Worm (Caenorhabditis elegans) whole organism, mixed stage, embryonic: ENCODE data around the gene nspa-8.
A peak's percentile ranks its signal among the peaks of the same experiment; 100 is the strongest.

Experiments used
- M03D4.4 ChIP-seq: sonication (generic microtip); optimal IDR thresholded peaks from 2 replicates; lab custom pipeline; 2017; ENCODE audit warnings: mild to moderate bottlenecking, missing genetic modification characterization, missing compliant biosample characterization
- bed-3 ChIP-seq: fragments of 200-800 bp; sonication (Bioruptor generic); optimal IDR thresholded peaks from 3 replicates; lab custom pipeline; 2018; ENCODE audit warnings: mild to moderate bottlenecking, missing genetic modification characterization, moderate library complexity, missing compliant biosample characterization
- ceh-39 ChIP-seq: fragments of 150-350 bp; optimal IDR thresholded peaks from 2 replicates; lab custom pipeline; 2014; ENCODE audit warnings: missing biosample characterization, missing genetic modification characterization
- ceh-43 ChIP-seq: fragments of 200-800 bp; sonication (Bioruptor generic); optimal IDR thresholded peaks from 2 replicates; lab custom pipeline; 2018; ENCODE audit warnings: mild to moderate bottlenecking, missing genetic modification characterization, moderate library complexity, missing compliant biosample characterization
- ces-1 ChIP-seq: fragments of 150-350 bp; optimal IDR thresholded peaks from 2 replicates; lab custom pipeline; 2014; ENCODE audit warnings: missing biosample characterization, missing genetic modification reagents, missing genetic modification characterization
- cnd-1 ChIP-seq: fragments of 200-800 bp; sonication (Bioruptor generic); optimal IDR thresholded peaks from 2 replicates; lab custom pipeline; 2018; ENCODE audit warnings: mild to moderate bottlenecking, missing genetic modification characterization, missing compliant biosample characterization
- drap-1 ChIP-seq: fragments of 200-800 bp; sonication (Bioruptor generic); optimal IDR thresholded peaks from 3 replicates; lab custom pipeline; 2018; ENCODE audit warnings: mild to moderate bottlenecking, missing genetic modification characterization, missing compliant biosample characterization
- elt-3 ChIP-seq: fragments of 150-350 bp; optimal IDR thresholded peaks from 2 replicates; lab custom pipeline; 2014; ENCODE audit warnings: missing biosample characterization, missing genetic modification characterization
- flh-1 ChIP-seq: fragments of 200-800 bp; sonication (Bioruptor generic); optimal IDR thresholded peaks from 2 replicates; lab custom pipeline; 2018; ENCODE audit warnings: mild to moderate bottlenecking, missing genetic modification characterization, moderate library complexity, missing compliant biosample characterization
- ham-2 ChIP-seq: fragments of 200-800 bp; sonication (Bioruptor generic); optimal IDR thresholded peaks from 2 replicates; lab custom pipeline; 2018; ENCODE audit warnings: mild to moderate bottlenecking, missing genetic modification characterization, missing compliant biosample characterization
- hlh-1 ChIP-seq: fragments of 150-350 bp; optimal IDR thresholded peaks from 2 replicates; lab custom pipeline; 2014; ENCODE audit warnings: missing biosample characterization, missing genetic modification reagents, missing genetic modification characterization
- lin-13 ChIP-seq: fragments of 150-350 bp; optimal IDR thresholded peaks from 2 replicates; lab custom pipeline; 2014; ENCODE audit warnings: missing biosample characterization, missing genetic modification characterization
- lsy-2 ChIP-seq: fragments of 150-350 bp; optimal IDR thresholded peaks from 2 replicates; lab custom pipeline; 2014; ENCODE audit warnings: missing biosample characterization, missing genetic modification characterization
- mab-5 ChIP-seq: fragments of 150-350 bp; optimal IDR thresholded peaks from 2 replicates; lab custom pipeline; 2014; ENCODE audit warnings: missing biosample characterization, missing genetic modification characterization
- mep-1 ChIP-seq: fragments of 150-350 bp; optimal IDR thresholded peaks from 2 replicates; lab custom pipeline; 2017; ENCODE audit warnings: missing biosample characterization, missing genetic modification reagents, missing genetic modification characterization, inconsistent platforms
- nhr-12 ChIP-seq: fragments of 150-350 bp; optimal IDR thresholded peaks from 2 replicates; lab custom pipeline; 2014; ENCODE audit warnings: missing biosample characterization, missing genetic modification characterization
- nhr-2 ChIP-seq: fragments of 150-350 bp; optimal IDR thresholded peaks from 2 replicates; lab custom pipeline; 2014; ENCODE audit warnings: missing biosample characterization, missing genetic modification characterization
- nhr-237 ChIP-seq: fragments of 150-350 bp; optimal IDR thresholded peaks from 2 replicates; lab custom pipeline; 2014; ENCODE audit warnings: missing biosample characterization, missing genetic modification characterization
- nhr-28 ChIP-seq: fragments of 150-350 bp; optimal IDR thresholded peaks from 2 replicates; lab custom pipeline; 2014; ENCODE audit warnings: missing biosample characterization, missing genetic modification characterization
- nhr-76 ChIP-seq: sonication (generic microtip); optimal IDR thresholded peaks from 2 replicates; lab custom pipeline; 2017; ENCODE audit warnings: missing biosample characterization, missing genetic modification characterization
- pha-4 ChIP-seq: fragments of 150-350 bp; optimal IDR thresholded peaks from 2 replicates; lab custom pipeline; 2018; ENCODE audit warnings: missing biosample characterization, missing genetic modification reagents, missing genetic modification characterization
- sem-2 ChIP-seq: fragments of 200-800 bp; sonication (Bioruptor generic); optimal IDR thresholded peaks from 2 replicates; lab custom pipeline; 2018; ENCODE audit warnings: mild to moderate bottlenecking, missing genetic modification characterization, missing compliant biosample characterization
- snpc-4 ChIP-seq: fragments of 150-350 bp; optimal IDR thresholded peaks from 2 replicates; lab custom pipeline; 2014; ENCODE audit warnings: missing biosample characterization, missing genetic modification characterization
- unc-120 ChIP-seq: sonication (generic microtip); optimal IDR thresholded peaks from 2 replicates; lab custom pipeline; 2017; ENCODE audit warnings: missing genetic modification characterization, missing compliant biosample characterization; ENCODE audit not compliant: poor library complexity, severe bottlenecking
- unc-39 ChIP-seq: fragments of 150-350 bp; optimal IDR thresholded peaks from 2 replicates; lab custom pipeline; 2014; ENCODE audit warnings: missing biosample characterization, missing genetic modification characterization
- unc-62 ChIP-seq: fragments of 150-350 bp; optimal IDR thresholded peaks from 2 replicates; lab custom pipeline; 2014; ENCODE audit warnings: missing biosample characterization, missing genetic modification reagents, missing genetic modification characterization

Gene nspa-8

ce11 chrV:14849628-14850027 is 22.8 kb upstream of the nspa-8 start:
- TF ChIP-seq sem-2 (GFP tag; lab: Kevin White, UChicago) (no peak), ham-2 (peak; percentile 32), drap-1 (GFP tag; lab: Kevin White, UChicago) (peak; percentile 42)

ce11 chrV:14848510-14849206 is 21.8 kb upstream of the nspa-8 start:
- TF ChIP-seq nhr-2 (tag; lab: Kevin White, UChicago) (peak; percentile 26), mab-5 (tag; lab: Kevin White, UChicago) (peak; percentile 59), unc-39 (tag; lab: Kevin White, UChicago) (no peak), unc-62 (peak; percentile 98), hlh-1 (tag; lab: Kevin White, UChicago) (peak; percentile 99), unc-120 (tag; lab: Kevin White, UChicago) (peak; percentile 4), nhr-237 (tag; lab: Kevin White, UChicago) (no peak)

ce11 chrV:14847291-14847915 is 20.6 kb upstream of the nspa-8 start, which contains the start of gene ret-1:
ret-1 (minus strand) TSS chrV:14847413.
- TF ChIP-seq unc-62 (peak; percentile 73), ham-2 (no peak), hlh-1 (tag; lab: Kevin White, UChicago) (peak; percentile 96), unc-120 (tag; lab: Kevin White, UChicago) (peak; percentile 69)

ce11 chrV:14841660-14842059 is 14.8 kb upstream of the nspa-8 start:
- TF ChIP-seq ceh-39 (tag; lab: Kevin White, UChicago) (no peak), nhr-28 (tag; lab: Kevin White, UChicago) (no peak), flh-1 (GFP tag; lab: Kevin White, UChicago) (no peak), ceh-43 (GFP tag; lab: Kevin White, UChicago) (no peak), elt-3 (tag; lab: Kevin White, UChicago) (no peak), nhr-12 (tag; lab: Kevin White, UChicago) (no peak), bed-3 (GFP tag; lab: Kevin White, UChicago) (no peak), pha-4 (no peak), mep-1 (tag; lab: Kevin White, UChicago) (no peak), lin-13 (tag; lab: Kevin White, UChicago) (no peak), ham-2 (no peak), cnd-1 (tag; lab: Kevin White, UChicago) (no peak), sem-2 (GFP tag; lab: Kevin White, UChicago) (no peak), mab-5 (tag; lab: Kevin White, UChicago) (no peak), lsy-2 (no peak), unc-120 (tag; lab: Kevin White, UChicago) (no peak), M03D4.4 (no peak), drap-1 (GFP tag; lab: Kevin White, UChicago) (no peak)

ce11 chrV:14838130-14838529 is 11.3 kb upstream of the nspa-8 start:
- TF ChIP-seq ces-1 (GFP tag; lab: Kevin White, UChicago) (no peak), nhr-76 (tag; lab: Kevin White, UChicago) (no peak), lsy-2 (no peak), M03D4.4 (no peak)

- no peak for TF ChIP-seq drap-1 (GFP tag; lab: Kevin White, UChicago)
- peak; percentile 39 for TF ChIP-seq ces-1 (GFP tag; lab: Kevin White, UChicago)
- no peak for TF ChIP-seq snpc-4
Measured at ce11 chrV:14835075-14835991, 8.5 kb upstream of the nspa-8 start.
